Worm (Caenorhabditis elegans) whole organism, young adult: ENCODE data around the gene wdr-83.

Source experiments
- B0019.2 ChIP-seq: fragments of 200-800 bp; sonication (Bioruptor generic); conservative IDR thresholded peaks from 2 replicates; pipeline ENCODE4 v1.3.6; 2022; ENCODE audit warnings: missing genetic modification reagents, missing genetic modification characterization, missing compliant biosample characterization
- B0336.3 ChIP-seq: fragments of 200-800 bp; sonication (Bioruptor generic); IDR thresholded peaks from 2 replicates; pipeline ENCODE4 v1.3.6; 2022; ENCODE audit warnings: missing genetic modification characterization, missing compliant biosample characterization
- C06A6.2 ChIP-seq: fragments of 200-800 bp; sonication (Bioruptor generic); conservative IDR thresholded peaks from 2 replicates; pipeline ENCODE4 v1.3.6; 2022; ENCODE audit warnings: missing genetic modification characterization, missing compliant biosample characterization
- C17E4.6 ChIP-seq: fragments of 200-800 bp; sonication (Bioruptor generic); IDR thresholded peaks from 2 replicates; pipeline ENCODE4 v1.3.6; 2022; ENCODE audit warnings: missing genetic modification reagents, missing genetic modification characterization, missing compliant biosample characterization
- F57A8.1 ChIP-seq: fragments of 200-800 bp; sonication (Bioruptor generic); optimal IDR thresholded peaks from 2 replicates; lab custom pipeline; 2018; ENCODE audit warnings: mild to moderate bottlenecking, missing genetic modification characterization, moderate library complexity, missing compliant biosample characterization
- K12H6.12 ChIP-seq: fragments of 200-800 bp; sonication (Bioruptor generic); optimal IDR thresholded peaks from 2 replicates; lab custom pipeline; 2018; ENCODE audit warnings: mild to moderate bottlenecking, missing genetic modification characterization, missing compliant biosample characterization
- Y53F4B.3 ChIP-seq: fragments of 200-800 bp; sonication (Bioruptor generic); IDR thresholded peaks from 2 replicates; pipeline ENCODE4 v1.3.6; 2022; ENCODE audit warnings: missing genetic modification reagents, missing genetic modification characterization, missing compliant biosample characterization
- Y67H2A.10 ChIP-seq: fragments of 200-800 bp; sonication (Bioruptor generic); conservative IDR thresholded peaks from 2 replicates; pipeline ENCODE4 v1.3.6; 2022; ENCODE audit warnings: missing genetic modification reagents, missing genetic modification characterization, missing compliant biosample characterization
- Y79H2A.3 ChIP-seq: fragments of 200-800 bp; sonication (Bioruptor generic); conservative IDR thresholded peaks from 2 replicates; pipeline ENCODE4 v1.3.6; 2022; ENCODE audit warnings: missing genetic modification reagents, missing genetic modification characterization, missing compliant biosample characterization
- Y95B8A.8 ChIP-seq: fragments of 200-800 bp; sonication (Bioruptor generic); IDR thresholded peaks from 2 replicates; pipeline ENCODE4 v1.3.6; 2022; ENCODE audit warnings: missing genetic modification reagents, missing genetic modification characterization, missing compliant biosample characterization
- atf-7 ChIP-seq: sonication (generic microtip); optimal IDR thresholded peaks from 2 replicates; lab custom pipeline; 2017; ENCODE audit warnings: mild to moderate bottlenecking, missing genetic modification characterization, missing compliant biosample characterization
- attf-5 ChIP-seq: fragments of 200-800 bp; sonication (Bioruptor generic); optimal IDR thresholded peaks from 2 replicates; lab custom pipeline; 2018; ENCODE audit warnings: mild to moderate bottlenecking, missing genetic modification characterization, missing compliant biosample characterization
- attf-6 ChIP-seq: fragments of 200-800 bp; sonication (Bioruptor generic); IDR thresholded peaks from 2 replicates; pipeline ENCODE4 v1.3.6; 2022; ENCODE audit warnings: missing genetic modification reagents, missing genetic modification characterization, missing compliant biosample characterization
- bed-2 ChIP-seq: fragments of 200-800 bp; sonication (Bioruptor generic); IDR thresholded peaks from 2 replicates; pipeline ENCODE4 v1.3.6; 2022; ENCODE audit warnings: missing genetic modification reagents, missing genetic modification characterization, missing compliant biosample characterization
- ceh-27 ChIP-seq: fragments of 200-800 bp; sonication (Bioruptor generic); optimal IDR thresholded peaks from 2 replicates; lab custom pipeline; 2018; ENCODE audit warnings: mild to moderate bottlenecking, missing genetic modification characterization, moderate library complexity, missing compliant biosample characterization
- dox-1 ChIP-seq: fragments of 200-800 bp; sonication (Bioruptor generic); IDR thresholded peaks from 2 replicates; pipeline ENCODE4 v1.3.6; 2022; ENCODE audit warnings: missing genetic modification reagents, missing genetic modification characterization, missing compliant biosample characterization
- efl-1 ChIP-seq: fragments of 150-350 bp; optimal IDR thresholded peaks from 2 replicates; lab custom pipeline; 2014; ENCODE audit warnings: missing biosample characterization, missing genetic modification reagents, missing genetic modification characterization
- ekl-4 ChIP-seq: fragments of 200-800 bp; sonication (Bioruptor generic); IDR thresholded peaks from 2 replicates; pipeline ENCODE4 v1.3.6; 2022; ENCODE audit warnings: missing genetic modification reagents, missing genetic modification characterization, missing compliant biosample characterization
- ets-4 ChIP-seq: fragments of 200-800 bp; sonication (Bioruptor generic); optimal IDR thresholded peaks from 2 replicates; lab custom pipeline; 2018; ENCODE audit warnings: mild to moderate bottlenecking, missing genetic modification characterization, missing compliant biosample characterization
- gei-17 ChIP-seq: fragments of 200-800 bp; sonication (Bioruptor generic); optimal IDR thresholded peaks from 2 replicates; lab custom pipeline; 2018; ENCODE audit warnings: mild to moderate bottlenecking, missing genetic modification characterization, missing compliant biosample characterization
- hmg-1.2 ChIP-seq: fragments of 200-800 bp; sonication (Bioruptor generic); IDR thresholded peaks from 2 replicates; pipeline ENCODE4 v1.3.6; 2022; ENCODE audit warnings: missing genetic modification reagents, missing genetic modification characterization, missing compliant biosample characterization
- hrde-1 ChIP-seq: sonication (generic microtip); optimal IDR thresholded peaks from 2 replicates; lab custom pipeline; 2016; ENCODE audit warnings: missing genetic modification characterization, mild to moderate bottlenecking, missing compliant biosample characterization, moderate library complexity, missing genotype, missing genetic modification reagents, borderline replicate concordance
- hsf-1 ChIP-seq: fragments of 200-800 bp; sonication (Bioruptor generic); IDR thresholded peaks from 2 replicates; pipeline ENCODE4 v1.3.6; 2022; ENCODE audit warnings: missing genetic modification reagents, missing genetic modification characterization, missing compliant biosample characterization
- lag-1 ChIP-seq: fragments of 200-800 bp; sonication (Bioruptor generic); IDR thresholded peaks from 2 replicates; pipeline ENCODE4 v1.3.6; 2022; ENCODE audit warnings: missing genetic modification reagents, missing genetic modification characterization, missing compliant biosample characterization
- lin-40 ChIP-seq: sonication (generic microtip); optimal IDR thresholded peaks from 2 replicates; lab custom pipeline; 2016; ENCODE audit warnings: missing genetic modification characterization, mild to moderate bottlenecking, missing compliant biosample characterization, missing genotype, missing genetic modification reagents
- madf-10 ChIP-seq: sonication (generic microtip); optimal IDR thresholded peaks from 2 replicates; lab custom pipeline; 2016; ENCODE audit warnings: mild to moderate bottlenecking, missing genetic modification characterization, missing compliant biosample characterization
- madf-3 ChIP-seq: fragments of 200-800 bp; sonication (Bioruptor generic); IDR thresholded peaks from 2 replicates; pipeline ENCODE4 v1.3.6; 2022; ENCODE audit warnings: missing genetic modification reagents, missing genetic modification characterization, missing compliant biosample characterization
- mcd-1 ChIP-seq: fragments of 200-800 bp; sonication (Bioruptor generic); IDR thresholded peaks from 2 replicates; pipeline ENCODE4 v1.3.6; 2022; ENCODE audit warnings: missing genetic modification reagents, missing genetic modification characterization, missing compliant biosample characterization
- nhr-179 ChIP-seq: sonication (generic microtip); optimal IDR thresholded peaks from 2 replicates; lab custom pipeline; 2016; ENCODE audit warnings: mild to moderate bottlenecking, missing genetic modification characterization, missing compliant biosample characterization
- pbrm-1 ChIP-seq: fragments of 200-800 bp; sonication (Bioruptor generic); IDR thresholded peaks from 2 replicates; pipeline ENCODE4 v1.3.6; 2022; ENCODE audit warnings: missing genetic modification reagents, missing genetic modification characterization, missing compliant biosample characterization
- rpc-1 ChIP-seq, 2 experiments: fragments of 150-350 bp in 1 of 2; sonication (generic microtip) in 1 of 2; optimal IDR thresholded peaks; 2 replicates each; lab custom pipeline; 2014 to 2018; ENCODE audit warnings: missing biosample characterization in 1 of 2, missing genetic modification characterization in 1 of 2, missing genetic modification reagents in 1 of 2, missing genotype in 1 of 2
- sea-2 ChIP-seq: fragments of 200-800 bp; sonication (Bioruptor generic); IDR thresholded peaks from 2 replicates; pipeline ENCODE4 v1.3.6; 2022; ENCODE audit warnings: missing genetic modification characterization, missing compliant biosample characterization
- snpc-1.1 ChIP-seq: sonication (generic microtip); optimal IDR thresholded peaks from 2 replicates; lab custom pipeline; 2017; ENCODE audit warnings: missing genetic modification characterization, mild to moderate bottlenecking, missing compliant biosample characterization, antibody characterized with exemption, moderate library complexity, missing genotype, missing genetic modification reagents; ENCODE audit not compliant: insufficient read depth
- tbx-9 ChIP-seq: sonication (generic microtip); optimal IDR thresholded peaks from 2 replicates; lab custom pipeline; 2016; ENCODE audit warnings: borderline replicate concordance, missing genetic modification characterization, inconsistent platforms, missing compliant biosample characterization
- unc-62 ChIP-seq: fragments of 150-350 bp; optimal IDR thresholded peaks from 2 replicates; lab custom pipeline; 2014; ENCODE audit warnings: missing biosample characterization, missing genetic modification reagents, missing genetic modification characterization
- ztf-22 ChIP-seq: fragments of 200-800 bp; sonication (Bioruptor generic); optimal IDR thresholded peaks from 2 replicates; lab custom pipeline; 2018; ENCODE audit warnings: mild to moderate bottlenecking, missing genetic modification characterization, moderate library complexity, missing compliant biosample characterization
- ztf-26 ChIP-seq: sonication (generic microtip); optimal IDR thresholded peaks from 2 replicates; lab custom pipeline; 2017; ENCODE audit warnings: missing genetic modification characterization, missing compliant biosample characterization
- ztf-28 ChIP-seq: fragments of 200-800 bp; sonication (Bioruptor generic); IDR thresholded peaks from 2 replicates; pipeline ENCODE4 v1.3.6; 2022; ENCODE audit warnings: missing genetic modification reagents, missing genetic modification characterization, missing compliant biosample characterization
- ztf-3 ChIP-seq: fragments of 200-800 bp; sonication (Bioruptor generic); optimal IDR thresholded peaks from 2 replicates; lab custom pipeline; 2018; ENCODE audit warnings: mild to moderate bottlenecking, missing genetic modification characterization, missing compliant biosample characterization
- ztf-6 ChIP-seq: fragments of 200-800 bp; sonication (Bioruptor generic); IDR thresholded peaks from 2 replicates; pipeline ENCODE4 v1.3.6; 2022; ENCODE audit warnings: missing genetic modification reagents, missing genetic modification characterization, missing compliant biosample characterization

Gene wdr-83

ce11 chrII:5055129-5055666 is 23.7 kb upstream of the wdr-83 start, which contains the start of the genes ify-1 and rpl-22 (continued):
- TF ChIP-seq Y53F4B.3 (GFP tag; lab: Robert Waterston, UW), result no peak
- peak; percentile 68; the same call in 1 of the 2 replicates for TF ChIP-seq B0336.3 (GFP tag; lab: Robert Waterston, UW)
- TF ChIP-seq tbx-9, result no peak
- TF ChIP-seq ekl-4, result peak; percentile 75
- no peak for TF ChIP-seq atf-7
- TF ChIP-seq hmg-1.2 (GFP tag; lab: Robert Waterston, UW), result peak; percentile 71
- no peak for TF ChIP-seq C06A6.2 (GFP tag; lab: Robert Waterston, UW)
- TF ChIP-seq, all 124 proteins: peak for 59

- TF ChIP-seq ztf-26 (tag; lab: Kevin White, UChicago) (no peak), mcd-1 (no peak)
- TF ChIP-seq, all 124 proteins: peak for 0
These were observed 19.3 kb upstream of the wdr-83 start for ce11 chrII:5050776-5051175.

DNA sequence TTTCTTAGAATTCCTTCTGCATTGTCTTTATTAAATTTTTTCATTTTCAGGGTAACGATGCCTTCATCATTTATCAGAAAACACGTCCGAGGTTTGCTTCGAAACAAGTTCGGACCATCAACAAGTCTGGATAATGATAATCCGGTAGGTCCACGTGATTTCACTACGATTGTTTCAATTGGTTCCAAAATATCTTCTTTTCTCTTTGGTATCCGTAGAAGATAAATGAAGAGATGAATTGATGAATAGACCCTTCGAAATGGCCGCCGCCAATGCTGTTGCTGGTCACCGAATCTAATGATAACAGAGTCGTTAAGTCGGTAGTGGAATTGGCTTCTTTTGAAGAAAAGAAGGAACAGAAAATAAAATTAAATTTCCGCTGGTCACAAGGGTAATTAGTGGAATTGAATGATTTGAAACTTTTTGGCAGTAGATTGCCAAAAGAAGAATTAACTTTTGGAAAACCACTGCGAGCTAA is 18.4 kb upstream of the wdr-83 start, which contains the start of gene F33G12.6:
Gene F33G12.6 (plus strand): TSS at position 51 of the 478 bp plus-strand sequence.
- TF ChIP-seq B0019.2 (no peak), madf-3 (GFP tag; lab: Robert Waterston, UW) (no peak), ztf-3 (GFP tag; lab: Kevin White, UChicago) (no peak), hmg-1.2 (GFP tag; lab: Robert Waterston, UW) (no peak), efl-1 (GFP tag; lab: Kevin White, UChicago) (no peak), gei-17 (GFP tag; lab: Kevin White, UChicago) (no peak), ets-4 (no peak), attf-5 (GFP tag; lab: Kevin White, UChicago) (no peak), C17E4.6 (no peak)

DNA sequence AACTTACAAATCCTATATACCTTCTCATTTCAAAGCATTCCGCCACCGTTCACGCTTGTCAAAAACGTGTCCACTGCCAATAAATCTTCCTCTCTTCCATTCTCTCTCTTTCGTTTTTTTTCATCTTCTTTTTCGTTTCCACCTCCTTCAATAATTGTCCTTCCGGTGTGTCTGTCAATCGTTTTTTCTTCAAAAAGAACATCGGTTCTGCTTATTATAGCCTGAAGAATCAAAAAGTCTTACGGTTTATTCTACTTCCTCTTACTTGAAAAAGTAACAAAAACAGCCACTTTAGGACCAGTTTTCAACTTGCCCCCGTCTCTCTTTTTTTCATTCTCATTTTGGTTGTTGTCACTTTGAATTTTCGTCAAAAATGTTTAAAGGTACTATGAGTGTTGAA is 17.7 kb upstream of the wdr-83 start:
- TF ChIP-seq ztf-28 (GFP tag; lab: Robert Waterston, UW) (no peak), lin-40 (tag; lab: Kevin White, UChicago) (peak; percentile 45), dox-1 (GFP tag; lab: Robert Waterston, UW) (no peak), unc-62 (GFP tag; lab: Kevin White, UChicago) (peak; percentile 37), ceh-27 (GFP tag; lab: Kevin White, UChicago) (peak; percentile 47)

- TF ChIP-seq ets-4, result no peak
- no peak for TF ChIP-seq Y79H2A.3 (GFP tag; lab: Robert Waterston, UW)
- TF ChIP-seq madf-10, result no peak
- TF ChIP-seq tbx-9, result no peak
- no peak for TF ChIP-seq hrde-1
- no peak for TF ChIP-seq ztf-22 (GFP tag; lab: Kevin White, UChicago)
- no peak for TF ChIP-seq Y95B8A.8 (GFP tag; lab: Robert Waterston, UW)
- no peak for TF ChIP-seq hsf-1
- TF ChIP-seq pbrm-1 (GFP tag; lab: Robert Waterston, UW), result no peak
- TF ChIP-seq nhr-179, result no peak
- no peak for TF ChIP-seq ztf-6
- TF ChIP-seq lag-1 (GFP tag; lab: Robert Waterston, UW), result no peak
- TF ChIP-seq snpc-1.1 (tag; lab: Kevin White, UChicago), result no peak
- TF ChIP-seq K12H6.12 (tag; lab: Kevin White, UChicago), result no peak
- no peak for TF ChIP-seq F57A8.1 (GFP tag; lab: Kevin White, UChicago)
- TF ChIP-seq bed-2 (GFP tag; lab: Robert Waterston, UW), result no peak
- no peak for TF ChIP-seq Y67H2A.10 (GFP tag; lab: Robert Waterston, UW)
- TF ChIP-seq attf-6 (GFP tag; lab: Robert Waterston, UW), result no peak
- TF ChIP-seq rpc-1 (optimal IDR thresholded peaks at IDR 0.05; lab: Kevin White, UChicago), result no peak
- no peak for TF ChIP-seq rpc-1 (tag; optimal IDR thresholded peaks at IDR 0.05; lab: Kevin White, UChicago)
- no peak for TF ChIP-seq sea-2 (GFP tag; lab: Robert Waterston, UW)
These were observed 16.8 kb upstream of the wdr-83 start for ce11 chrII:5048185-5048795.
